Worm (Caenorhabditis elegans): ENCODE data around the gene nspf-2.

DNA sequence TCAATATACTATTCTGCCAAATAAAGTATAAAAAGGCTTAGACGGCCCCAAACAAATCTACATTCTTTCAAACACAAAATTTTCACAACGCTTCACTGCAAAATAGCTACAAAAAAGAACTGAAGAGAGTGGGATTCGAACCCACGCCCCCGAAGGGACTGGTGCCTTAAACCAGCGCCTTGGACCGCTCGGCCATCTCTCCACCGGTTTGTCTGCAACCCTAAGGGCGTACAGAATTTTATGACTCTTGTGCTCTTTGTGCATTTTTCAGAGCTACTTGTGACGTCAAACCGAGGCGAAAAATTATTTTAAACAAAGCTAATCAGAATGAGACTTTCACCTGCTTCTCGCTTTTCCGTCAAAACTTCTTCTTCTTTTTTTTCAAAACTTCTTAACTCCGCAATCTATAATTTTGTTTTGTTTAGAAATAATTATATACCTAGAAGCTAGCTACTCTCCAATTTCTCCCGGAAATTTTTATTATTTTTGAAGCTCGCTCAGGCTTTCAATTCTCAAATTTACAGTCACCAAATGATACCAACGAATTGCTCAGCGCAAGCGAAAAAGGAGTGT is 47.5 kb downstream of the nspf-2 start, which contains the start of gene T05A8.8:
- TF ChIP-seq nhr-237 (tag; optimal IDR thresholded peaks at IDR 0.05) (no peak), ceh-9 (tag; optimal IDR thresholded peaks at IDR 0.05) (no peak), mdl-1 (tag; optimal IDR thresholded peaks at IDR 0.05) (no peak), pqm-1 (tag; optimal IDR thresholded peaks at IDR 0.05) (no peak), egl-27 (tag; optimal IDR thresholded peaks at IDR 0.05) (no peak)
